Fruit fly (Drosophila melanogaster) whole organism, embryonic: ENCODE results near the gene Nlg4.

Experiments
- Adf1 ChIP-seq: fragments of 200-800 bp; sonication (Bioruptor generic); IDR thresholded peaks from 2 replicates; pipeline ENCODE4 v1.3.6; 2022; ENCODE audit warnings: missing biosample characterization, missing genetic modification characterization
- Atf3 ChIP-seq: fragments of 200-800 bp; sonication (Bioruptor generic); optimal IDR thresholded peaks from 3 replicates; lab custom pipeline; 2016; ENCODE audit warnings: missing biosample characterization, missing genetic modification characterization
- CG10543 ChIP-seq: fragments of 200-800 bp; sonication (Bioruptor generic); optimal IDR thresholded peaks from 3 replicates; lab custom pipeline; 2017; ENCODE audit warnings: missing biosample characterization, mild to moderate bottlenecking, missing genetic modification characterization, moderate library complexity
- CG12769 ChIP-seq: fragments of 200-800 bp; sonication (Bioruptor generic); optimal IDR thresholded peaks from 2 replicates; lab custom pipeline; 2019; ENCODE audit warnings: missing biosample characterization, mild to moderate bottlenecking, missing genetic modification characterization, moderate library complexity
- CG12942 ChIP-seq: fragments of 200-800 bp; sonication (Bioruptor generic); optimal IDR thresholded peaks from 3 replicates; lab custom pipeline; 2016; ENCODE audit warnings: missing biosample characterization, missing genetic modification characterization
- CG13296 ChIP-seq: fragments of 200-800 bp; sonication (Bioruptor generic); optimal IDR thresholded peaks from 3 replicates; lab custom pipeline; 2018; ENCODE audit warnings: missing biosample characterization, mild to moderate bottlenecking, missing genetic modification characterization
- CG14050 ChIP-seq: fragments of 200-800 bp; sonication (Bioruptor generic); IDR thresholded peaks from 3 replicates; pipeline ENCODE4 v1.3.6; 2022; ENCODE audit warnings: missing biosample characterization, missing genetic modification characterization
- CG14710 ChIP-seq: fragments of 200-800 bp; sonication (Bioruptor generic); optimal IDR thresholded peaks from 3 replicates; lab custom pipeline; 2019; ENCODE audit warnings: missing biosample characterization, mild to moderate bottlenecking, missing genetic modification characterization, moderate library complexity
- CG15011 ChIP-seq: fragments of 200-800 bp; sonication (Bioruptor generic); optimal IDR thresholded peaks from 3 replicates; lab custom pipeline; 2018; ENCODE audit warnings: missing biosample characterization, mild to moderate bottlenecking, missing genetic modification characterization
- CG1529 ChIP-seq: fragments of 200-800 bp; sonication (Bioruptor generic); optimal IDR thresholded peaks from 3 replicates; lab custom pipeline; 2018; ENCODE audit warnings: missing biosample characterization, missing genetic modification characterization
- CG1602 ChIP-seq: fragments of 200-800 bp; sonication (Bioruptor generic); optimal IDR thresholded peaks from 3 replicates; lab custom pipeline; 2016; ENCODE audit warnings: missing biosample characterization, missing genetic modification characterization
- CG17361 ChIP-seq: fragments of 200-800 bp; sonication (Bioruptor generic); IDR thresholded peaks from 3 replicates; pipeline ENCODE4 v1.3.6; 2022; ENCODE audit warnings: missing biosample characterization, missing genetic modification characterization
- CG3163 ChIP-seq: fragments of 200-800 bp; sonication (Bioruptor generic); optimal IDR thresholded peaks from 3 replicates; lab custom pipeline; 2016; ENCODE audit warnings: missing biosample characterization, missing genetic modification characterization
- CG4328 ChIP-seq: fragments of 200-800 bp; sonication (Bioruptor generic); optimal IDR thresholded peaks from 3 replicates; lab custom pipeline; 2017; ENCODE audit warnings: missing biosample characterization, missing genetic modification reagents, missing genetic modification characterization
- CG43689 ChIP-seq: fragments of 200-800 bp; sonication (Bioruptor generic); IDR thresholded peaks from 2 replicates; pipeline ENCODE4 v1.3.6; 2022; ENCODE audit warnings: missing biosample characterization, missing genetic modification characterization
- CG4730 ChIP-seq: fragments of 200-800 bp; sonication (Bioruptor generic); IDR thresholded peaks from 2 replicates; pipeline ENCODE4 v1.3.6; 2022; ENCODE audit warnings: missing biosample characterization, missing genetic modification characterization
- CG4854 ChIP-seq: fragments of 200-800 bp; sonication (Bioruptor generic); optimal IDR thresholded peaks from 2 replicates; lab custom pipeline; 2016; ENCODE audit warnings: missing biosample characterization, missing genetic modification characterization, inconsistent platforms
- CG6272 ChIP-seq: fragments of 200-800 bp; sonication (Bioruptor generic); IDR thresholded peaks from 2 replicates; pipeline ENCODE4 v1.3.6; 2022; ENCODE audit warnings: missing biosample characterization, missing genetic modification characterization
- CG6654 ChIP-seq: fragments of 200-800 bp; sonication (Bioruptor generic); optimal IDR thresholded peaks from 2 replicates; lab custom pipeline; 2017; ENCODE audit warnings: missing biosample characterization, mild to moderate bottlenecking, missing genetic modification characterization
- CG6683 ChIP-seq: fragments of 200-800 bp; sonication (Bioruptor generic); optimal IDR thresholded peaks from 2 replicates; lab custom pipeline; 2017; ENCODE audit warnings: missing biosample characterization, mild to moderate bottlenecking, missing genetic modification characterization, missing genetic modification reagents
- CG9797 ChIP-seq: fragments of 200-800 bp; sonication (Bioruptor generic); optimal IDR thresholded peaks from 3 replicates; lab custom pipeline; 2018; ENCODE audit warnings: missing biosample characterization, mild to moderate bottlenecking, missing genetic modification characterization
- D ChIP-seq, 2 experiments: fragments of 200-800 bp in 1 of 2; fragments of >200 bp in 1 of 2; sonication (Bioruptor generic) in 1 of 2; optimal IDR thresholded peaks; 2 replicates in 1 of 2; 3 replicates in 1 of 2; lab custom pipeline; 2017; ENCODE audit warnings: mild to moderate bottlenecking in 1 of 2, missing biosample characterization in 1 of 2, missing genetic modification characterization in 1 of 2, missing genetic modification reagents in 1 of 2
- Dfd ChIP-seq, 2 experiments: fragments of >200 bp; optimal IDR thresholded peaks; 2 replicates each; lab custom pipeline; 2017; ENCODE audit warnings: missing biosample characterization in 2 of 2, missing genetic modification characterization in 2 of 2
- Dip2 ChIP-seq: fragments of 200-800 bp; sonication (Bioruptor generic); IDR thresholded peaks from 2 replicates; pipeline ENCODE4 v1.3.6; 2022; ENCODE audit warnings: missing biosample characterization, missing genetic modification characterization
- Hmr ChIP-seq: fragments of 200-800 bp; sonication (Bioruptor generic); optimal IDR thresholded peaks from 3 replicates; lab custom pipeline; 2017; ENCODE audit warnings: mild to moderate bottlenecking, missing biosample characterization, missing genetic modification reagents, missing genetic modification characterization
- Kr ChIP-seq: fragments of 200-800 bp; sonication (Bioruptor generic); optimal IDR thresholded peaks from 2 replicates; lab custom pipeline; 2017; ENCODE audit warnings: missing biosample characterization, mild to moderate bottlenecking, missing genetic modification characterization
- Nf-YB ChIP-seq: fragments of 200-800 bp; sonication (Bioruptor generic); optimal IDR thresholded peaks from 3 replicates; lab custom pipeline; 2019; ENCODE audit warnings: missing biosample characterization, mild to moderate bottlenecking, missing genetic modification characterization, moderate library complexity
- Pdp1 ChIP-seq, 2 experiments: fragments of 200-800 bp; sonication (Bioruptor generic); optimal IDR thresholded peaks; 3 replicates each; lab custom pipeline; 2016; ENCODE audit warnings: missing biosample characterization in 2 of 2, missing genetic modification characterization in 2 of 2, mild to moderate bottlenecking in 1 of 2, moderate library complexity in 1 of 2
- Stat92E ChIP-seq, 3 experiments: fragments of >200 bp in 2 of 3; fragments of 200-800 bp in 1 of 3; sonication (Bioruptor generic) in 1 of 3; optimal IDR thresholded peaks; 2 replicates each; lab custom pipeline; 2017 to 2019; ENCODE audit warnings: missing biosample characterization in 3 of 3, missing genetic modification characterization in 3 of 3, mild to moderate bottlenecking in 1 of 3, moderate library complexity in 1 of 3
- Tbp ChIP-seq: fragments of >200 bp; optimal IDR thresholded peaks from 2 replicates; lab custom pipeline; 2018; ENCODE audit warnings: missing biosample characterization, missing genetic modification characterization
- Usf ChIP-seq: fragments of 200-800 bp; sonication (Bioruptor generic); optimal IDR thresholded peaks from 2 replicates; lab custom pipeline; 2017; ENCODE audit warnings: missing genotype, missing biosample characterization, missing genetic modification characterization
- Xrp1 ChIP-seq: fragments of 200-800 bp; sonication (Bioruptor generic); IDR thresholded peaks from 2 replicates; pipeline ENCODE4 v1.3.6; 2022; ENCODE audit warnings: missing biosample characterization, missing genetic modification characterization
- bab2 ChIP-seq: fragments of 200-800 bp; sonication (Bioruptor generic); optimal IDR thresholded peaks from 2 replicates; lab custom pipeline; 2016; ENCODE audit warnings: missing biosample characterization, missing genetic modification characterization
- cato ChIP-seq: fragments of 200-800 bp; sonication (Bioruptor generic); optimal IDR thresholded peaks from 2 replicates; lab custom pipeline; 2016; ENCODE audit warnings: missing biosample characterization, missing genetic modification characterization, borderline replicate concordance
- chif ChIP-seq, 2 experiments: fragments of 200-800 bp; sonication (Bioruptor generic); optimal IDR thresholded peaks; 3 replicates each; lab custom pipeline; 2016; ENCODE audit warnings: missing biosample characterization in 2 of 2, missing genetic modification characterization in 2 of 2
- eyg ChIP-seq: fragments of 200-800 bp; sonication (Bioruptor generic); optimal IDR thresholded peaks from 3 replicates; lab custom pipeline; 2016; ENCODE audit warnings: missing biosample characterization, missing genetic modification characterization
- fd3F ChIP-seq: fragments of 200-800 bp; sonication (Bioruptor generic); optimal IDR thresholded peaks from 2 replicates; lab custom pipeline; 2018; ENCODE audit warnings: missing biosample characterization, mild to moderate bottlenecking, missing genetic modification characterization, moderate library complexity
- ham ChIP-seq: fragments of 200-800 bp; sonication (Bioruptor generic); IDR thresholded peaks from 2 replicates; pipeline ENCODE4 v1.3.6; 2022; ENCODE audit warnings: missing biosample characterization, missing genetic modification characterization
- kay ChIP-seq: fragments of 200-800 bp; sonication (Bioruptor generic); optimal IDR thresholded peaks from 2 replicates; lab custom pipeline; 2016; ENCODE audit warnings: missing biosample characterization, missing genetic modification characterization
- mld ChIP-seq: fragments of 200-800 bp; sonication (Bioruptor generic); IDR thresholded peaks from 3 replicates; pipeline ENCODE4 v1.3.6; 2022; ENCODE audit warnings: missing biosample characterization, missing genetic modification characterization; ENCODE audit not compliant: partially characterized antibody
- nmo ChIP-seq: fragments of 200-800 bp; sonication (Bioruptor generic); optimal IDR thresholded peaks from 2 replicates; lab custom pipeline; 2018; ENCODE audit warnings: missing biosample characterization, mild to moderate bottlenecking, missing genetic modification characterization, moderate library complexity
- org-1 ChIP-seq: fragments of 200-800 bp; sonication (Bioruptor generic); optimal IDR thresholded peaks from 2 replicates; lab custom pipeline; 2017; ENCODE audit warnings: missing biosample characterization, missing genetic modification characterization
- pb ChIP-seq: fragments of 200-800 bp; sonication (Bioruptor generic); optimal IDR thresholded peaks from 3 replicates; lab custom pipeline; 2016; ENCODE audit warnings: missing biosample characterization, missing genetic modification characterization
- phol ChIP-seq: fragments of 200-800 bp; sonication (Bioruptor generic); optimal IDR thresholded peaks from 3 replicates; lab custom pipeline; 2018; ENCODE audit warnings: missing biosample characterization, mild to moderate bottlenecking, missing genetic modification characterization, moderate library complexity
- prd ChIP-seq, 3 experiments: fragments of >200 bp in 2 of 3; fragments of 200-800 bp in 1 of 3; sonication (Bioruptor generic) in 1 of 3; optimal IDR thresholded peaks in 2 of 3; IDR thresholded peaks in 1 of 3; 2 replicates in 2 of 3; 3 replicates in 1 of 3; pipeline versions ENCODE4 v1.3.6 to Lab custom; 2017 to 2022; ENCODE audit warnings: missing biosample characterization in 1 of 3, missing genetic modification characterization in 1 of 3
- psq ChIP-seq: fragments of 200-800 bp; sonication (Bioruptor generic); optimal IDR thresholded peaks from 2 replicates; lab custom pipeline; 2017; ENCODE audit warnings: missing biosample characterization, missing genetic modification characterization
- pzg ChIP-seq: fragments of 200-800 bp; sonication (Bioruptor generic); optimal IDR thresholded peaks from 3 replicates; lab custom pipeline; 2018; ENCODE audit warnings: missing biosample characterization, mild to moderate bottlenecking, missing genetic modification characterization, moderate library complexity
- sens ChIP-seq: fragments of 200-800 bp; sonication (Bioruptor generic); peaks from one replicate; lab custom pipeline; 2016; ENCODE audit warnings: missing biosample characterization, missing genetic modification characterization
- shn ChIP-seq: fragments of 200-800 bp; sonication (Bioruptor generic); optimal IDR thresholded peaks from 3 replicates; lab custom pipeline; 2016; ENCODE audit warnings: missing biosample characterization, missing genetic modification characterization
- sna ChIP-seq: fragments of 200-800 bp; sonication (Bioruptor generic); IDR thresholded peaks from 2 replicates; pipeline ENCODE4 v1.3.6; 2022; ENCODE audit warnings: missing biosample characterization, missing genetic modification characterization; ENCODE audit not compliant: partially characterized antibody
- stc ChIP-seq: fragments of 200-800 bp; sonication (Bioruptor generic); IDR thresholded peaks from 2 replicates; pipeline ENCODE4 v1.3.6; 2022; ENCODE audit warnings: missing biosample characterization, missing genetic modification characterization

Gene Nlg4

DNA sequence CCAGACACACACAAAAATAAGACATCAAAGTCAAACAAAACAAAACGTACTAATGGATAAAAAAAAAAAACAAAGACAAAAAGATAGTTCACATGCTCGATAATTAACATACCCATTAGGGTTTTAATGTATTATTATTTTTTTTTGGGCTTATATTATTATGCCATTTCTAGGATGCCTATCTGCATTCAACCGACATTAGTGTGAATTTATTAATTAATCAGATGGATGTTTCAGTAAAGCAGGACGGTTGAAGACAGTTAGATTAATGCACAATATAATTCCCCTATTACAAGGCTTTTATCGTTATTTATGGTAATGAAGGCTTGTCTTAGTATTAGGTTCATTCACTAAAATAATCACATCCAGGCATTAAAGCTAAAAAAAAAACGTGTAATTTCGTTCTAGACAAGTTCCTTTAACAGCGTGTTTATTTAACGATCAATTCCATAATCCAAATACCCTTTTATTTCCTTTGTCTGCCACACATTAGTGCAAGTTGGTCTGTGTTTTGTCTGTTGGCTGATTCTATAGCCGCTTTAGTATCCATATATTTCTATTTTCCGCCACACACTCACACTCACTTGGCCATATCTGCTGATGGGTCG lies 60.7 kb downstream of the Nlg4 start (continued):
- TF ChIP-seq Xrp1 (GFP tag; lab: Robert Waterston, UW) (0 out of 2 replicates have a peak, but pooled peaks have one; percentile 6), Dip2 (GFP tag; lab: Robert Waterston, UW) (no peak), kay (GFP tag; lab: Kevin White, UChicago) (no peak), bab2 (GFP tag; lab: Kevin White, UChicago) (no peak), CG4854 (no peak), CG12769 (tag; lab: Kevin White, UChicago) (peak; percentile 21), CG4328 (GFP tag; lab: Kevin White, UChicago) (no peak), org-1 (no peak), CG14710 (tag; lab: Kevin White, UChicago) (no peak), Hmr (no peak), Kr (no peak), CG12942 (GFP tag; lab: Kevin White, UChicago) (no peak), CG6272 (GFP tag; lab: Robert Waterston, UW) (no peak), pb (GFP tag; lab: Kevin White, UChicago) (no peak), Pdp1 (GFP tag; optimal IDR thresholded peaks at IDR 0.05; lab: Kevin White, UChicago) (no peak), phol (tag; lab: Kevin White, UChicago) (peak; percentile 44), Atf3 (GFP tag; lab: Kevin White, UChicago) (no peak), CG17361 (GFP tag; lab: Robert Waterston, UW) (peak; percentile 62; the same call in 2 of the 3 replicates), sna (GFP tag; lab: Robert Waterston, UW) (no peak), Adf1 (GFP tag; lab: Robert Waterston, UW) (no peak), CG6654 (GFP tag; lab: Kevin White, UChicago) (no peak), cato (GFP tag; lab: Kevin White, UChicago) (no peak), stc (GFP tag; lab: Robert Waterston, UW) (no peak), shn (GFP tag; lab: Kevin White, UChicago) (peak; percentile 9), CG14050 (no peak), CG4730 (no peak), CG9797 (GFP tag; lab: Kevin White, UChicago) (no peak), Dfd (GFP tag; optimal IDR thresholded peaks at IDR 0.05; lab: Kevin White, UChicago) (no peak), pzg (GFP tag; lab: Kevin White, UChicago) (no peak), nmo (GFP tag; lab: Kevin White, UChicago) (peak; percentile 34), CG6683 (GFP tag; lab: Kevin White, UChicago) (no peak), Nf-YB (GFP tag; lab: Kevin White, UChicago) (no peak), chif (GFP tag; optimal IDR thresholded peaks at IDR 0.05; lab: Kevin White, UChicago) (no peak), Usf (GFP tag; lab: Kevin White, UChicago) (no peak), psq (GFP tag; lab: Kevin White, UChicago) (no peak), ham (GFP tag; lab: Robert Waterston, UW) (no peak), Tbp (no peak), eyg (no peak), CG1529 (GFP tag; lab: Kevin White, UChicago) (no peak), CG15011 (GFP tag; lab: Kevin White, UChicago) (no peak)

- TF ChIP-seq mld (GFP tag; lab: Robert Waterston, UW) (no peak), D (optimal IDR thresholded peaks at IDR 0.05; lab: Kevin White, UChicago) (no peak), D (GFP tag; optimal IDR thresholded peaks at IDR 0.05; lab: Kevin White, UChicago) (no peak), CG1602 (no peak), CG13296 (GFP tag; lab: Kevin White, UChicago) (no peak), CG10543 (GFP tag; lab: Kevin White, UChicago) (peak; percentile 8), sens (GFP tag; lab: Kevin White, UChicago) (peak; percentile 56), prd (optimal IDR thresholded peaks at IDR 0.05; lab: Kevin White, UChicago) (no peak), prd (GFP tag; IDR thresholded peaks at IDR 0.05; lab: Robert Waterston, UW) (no peak), CG43689 (no peak), CG3163 (GFP tag; lab: Kevin White, UChicago) (no peak), fd3F (GFP tag; lab: Kevin White, UChicago) (no peak), Stat92E (GFP tag; optimal IDR thresholded peaks at IDR 0.05; lab: Kevin White, UChicago) (peak in 1 of 3 experiments; percentile 44)
Observed at dm6 chr3R:20265969-20266368, 61.4 kb downstream of the Nlg4 start.
